Worm (Caenorhabditis elegans) whole organism, late embryonic: ENCODE results near the gene lsm-5.

Experiments
- ama-1 ChIP-seq: fragments of 150-350 bp; optimal IDR thresholded peaks from 2 replicates; lab custom pipeline; 2014
- ceh-2 ChIP-seq: sonication (generic microtip); optimal IDR thresholded peaks from 2 replicates; lab custom pipeline; 2016; ENCODE audit warnings: missing genotype, missing genetic modification characterization, missing compliant biosample characterization
- ceh-22 ChIP-seq: sonication (generic microtip); optimal IDR thresholded peaks from 2 replicates; lab custom pipeline; 2017; ENCODE audit warnings: missing biosample characterization, missing genetic modification characterization
- ceh-30 ChIP-seq: fragments of 150-350 bp; optimal IDR thresholded peaks from 2 replicates; lab custom pipeline; 2014; ENCODE audit warnings: missing biosample characterization, missing genetic modification characterization
- elt-4 ChIP-seq: sonication (generic microtip); optimal IDR thresholded peaks from 2 replicates; lab custom pipeline; 2016; ENCODE audit warnings: missing genetic modification characterization, missing compliant biosample characterization
- eyg-1 ChIP-seq: sonication (generic microtip); optimal IDR thresholded peaks from 2 replicates; lab custom pipeline; 2016; ENCODE audit warnings: missing genotype, missing genetic modification characterization, missing compliant biosample characterization
- hlh-13 ChIP-seq: fragments of 200-800 bp; sonication (Bioruptor generic); optimal IDR thresholded peaks from 2 replicates; lab custom pipeline; 2018; ENCODE audit warnings: mild to moderate bottlenecking, missing genetic modification characterization, missing compliant biosample characterization
- nhr-232 ChIP-seq: sonication (generic microtip); optimal IDR thresholded peaks from 2 replicates; lab custom pipeline; 2016; ENCODE audit warnings: missing genetic modification characterization, missing compliant biosample characterization
- odd-2 ChIP-seq: sonication (generic microtip); optimal IDR thresholded peaks from 2 replicates; lab custom pipeline; 2017; ENCODE audit warnings: antibody characterized with exemption, mild to moderate bottlenecking, missing genetic modification characterization, missing compliant biosample characterization
- pha-4 ChIP-seq: fragments of 150-350 bp; optimal IDR thresholded peaks from 2 replicates; lab custom pipeline; 2018; ENCODE audit warnings: missing biosample characterization, missing genetic modification reagents, missing genetic modification characterization
- syd-9 ChIP-seq: sonication (generic microtip); optimal IDR thresholded peaks from 2 replicates; lab custom pipeline; 2016; ENCODE audit warnings: mild to moderate bottlenecking, missing genetic modification characterization, moderate library complexity, missing compliant biosample characterization
- ttx-3 ChIP-seq: sonication (generic microtip); optimal IDR thresholded peaks from 2 replicates; lab custom pipeline; 2016; ENCODE audit warnings: missing genetic modification reagents, missing genetic modification characterization, missing compliant biosample characterization
- unc-3 ChIP-seq, 2 experiments: fragments of 200-800 bp in 1 of 2; sonication (Bioruptor generic) in 1 of 2; sonication (generic microtip) in 1 of 2; conservative IDR thresholded peaks in 1 of 2; optimal IDR thresholded peaks in 1 of 2; 2 replicates each; pipeline versions ENCODE4 v1.3.6 to Lab custom; 2016 to 2022; ENCODE audit warnings: missing compliant biosample characterization in 2 of 2, missing genetic modification characterization in 2 of 2, missing genetic modification reagents in 1 of 2
- zip-5 ChIP-seq: sonication (generic microtip); optimal IDR thresholded peaks from 2 replicates; lab custom pipeline; 2016; ENCODE audit warnings: missing genetic modification characterization, missing compliant biosample characterization

DNA sequence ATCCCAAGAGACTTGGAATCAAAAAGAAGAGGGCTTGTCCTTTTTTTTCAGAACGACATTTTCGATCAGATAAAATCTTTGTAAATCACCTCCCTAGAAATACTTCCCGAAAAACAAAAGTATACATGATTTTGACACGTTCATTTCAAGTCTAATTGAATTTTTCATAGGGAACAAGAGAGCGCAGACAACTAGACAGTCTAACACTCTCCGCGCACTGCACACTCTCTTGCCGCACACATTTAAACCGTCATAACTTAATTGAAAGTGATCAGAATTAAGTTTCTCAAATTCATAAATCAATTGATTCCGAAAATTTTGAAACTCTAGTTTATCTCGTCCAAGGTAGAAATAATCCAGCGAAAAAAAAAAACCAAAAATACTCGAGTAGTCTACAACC, 10.5 kb upstream of the lsm-5 start:
- no peak for TF ChIP-seq eyg-1 (tag; lab: Kevin White, UChicago)
- no peak for TF ChIP-seq ceh-22
- no peak for TF ChIP-seq ttx-3
- no peak for TF ChIP-seq syd-9 (tag; lab: Kevin White, UChicago)
- no peak for TF ChIP-seq unc-3 (GFP tag; conservative IDR thresholded peaks at IDR 0.05; lab: Robert Waterston, UW)
- TF ChIP-seq unc-3 (tag; optimal IDR thresholded peaks at IDR 0.05; lab: Kevin White, UChicago), result no peak
- no peak for TF ChIP-seq ceh-30
- no peak for TF ChIP-seq ama-1 (lab: Kevin White, UChicago)
- no peak for TF ChIP-seq nhr-232
- no peak for TF ChIP-seq odd-2 (tag; lab: Kevin White, UChicago)
- no peak for TF ChIP-seq elt-4 (tag; lab: Kevin White, UChicago)
- no peak for TF ChIP-seq pha-4 (tag; lab: Kevin White, UChicago)
- TF ChIP-seq hlh-13 (GFP tag; lab: Kevin White, UChicago), result no peak
- no peak for TF ChIP-seq ceh-2 (tag; lab: Kevin White, UChicago)
- TF ChIP-seq zip-5 (tag; lab: Kevin White, UChicago), result no peak
